Worm (Caenorhabditis elegans): ENCODE data around the gene B0393.5.

DNA sequence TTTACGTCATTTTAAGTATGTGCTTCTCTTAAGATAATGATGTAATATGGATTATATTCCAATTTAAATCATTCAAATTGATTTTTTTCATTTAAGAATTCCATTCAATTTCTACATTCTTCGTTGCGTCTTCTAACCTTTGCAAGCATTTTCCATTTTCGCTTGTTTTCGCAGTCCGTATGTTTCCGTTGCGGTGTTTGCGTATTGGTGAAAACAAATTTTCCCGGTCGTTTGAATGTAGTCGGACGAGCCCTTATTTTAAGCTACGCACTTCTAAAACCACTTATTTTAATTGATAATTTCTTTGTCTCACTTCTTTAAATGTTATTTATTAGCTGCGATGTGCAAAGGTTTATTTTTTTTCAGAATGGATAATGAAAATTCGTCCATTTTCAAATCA is 20.1 kb downstream of the B0393.5 start, which contains the start of gene mel-28:
- TF ChIP-seq snpc-3.4 (tag; optimal IDR thresholded peaks at IDR 0.05) (no peak), unc-62 (GFP tag; optimal IDR thresholded peaks at IDR 0.05) (no peak)
